Fruit fly (Drosophila melanogaster): ENCODE results near the gene TfIIEbeta.

The TfIIEbeta gene

dm6 chr3L:4262384-4262783, 24.5 kb upstream of the TfIIEbeta start, which contains the start of the genes CG11586 and VhaM9.7-a (continued):
- 0 out of 3 replicates have a peak, but pooled peaks have one; percentile 17 for TF ChIP-seq Opbp (GFP tag; IDR thresholded peaks at IDR 0.05; ENCODE audit: partially characterized antibody)
- peak; percentile 55 for TF ChIP-seq Med (GFP tag)
- peak; percentile 50 for TF ChIP-seq nmo (GFP tag; optimal IDR thresholded peaks at IDR 0.05)
- TF ChIP-seq unc-4 (GFP tag; IDR thresholded peaks at IDR 0.05; ENCODE audit: partially characterized antibody) = peak; percentile 62
- TF ChIP-seq CG2120 (GFP tag; optimal IDR thresholded peaks at IDR 0.05) = peak; percentile 17
- peak; percentile 50 for TF ChIP-seq CG12391 (tag; optimal IDR thresholded peaks at IDR 0.05)
- peak; percentile 18 for TF ChIP-seq Abd-B (GFP tag; optimal IDR thresholded peaks at IDR 0.05)
- TF ChIP-seq sna (GFP tag; IDR thresholded peaks at IDR 0.05; ENCODE audit: partially characterized antibody) = peak; percentile 68
- no peak for TF ChIP-seq fu2 (GFP tag; optimal IDR thresholded peaks at IDR 0.05)
- peak; percentile 41 for TF ChIP-seq CG13624 (GFP tag; optimal IDR thresholded peaks at IDR 0.05)
- TF ChIP-seq dpn (GFP tag; optimal IDR thresholded peaks at IDR 0.05) = peak in 1 of 2 experiments; percentile 14
- peak; percentile 41 for TF ChIP-seq Xbp1 (GFP tag; optimal IDR thresholded peaks at IDR 0.05)
- TF ChIP-seq Six4 (GFP tag; optimal IDR thresholded peaks at IDR 0.05) = no peak
- no peak for TF ChIP-seq disco-r (GFP tag; optimal IDR thresholded peaks at IDR 0.05)
- TF ChIP-seq Vsx1 (GFP tag; optimal IDR thresholded peaks at IDR 0.05) = peak; percentile 21
- peak; percentile 15 for TF ChIP-seq PHDP (tag; optimal IDR thresholded peaks at IDR 0.05)
- peak; percentile 13 for TF ChIP-seq CG31388 (GFP tag; optimal IDR thresholded peaks at IDR 0.05)
- TF ChIP-seq CG14965 (GFP tag; optimal IDR thresholded peaks at IDR 0.05; ENCODE audit: borderline replicate concordance) = no peak
- TF ChIP-seq tna (GFP tag; IDR thresholded peaks at IDR 0.05; ENCODE audit: partially characterized antibody) = peak; percentile 45; the same call in 1 of the 2 replicates
- TF ChIP-seq ac (GFP tag; optimal IDR thresholded peaks at IDR 0.05) = no peak
- no peak for TF ChIP-seq cato (GFP tag; optimal IDR thresholded peaks at IDR 0.05; ENCODE audit: borderline replicate concordance)
- TF ChIP-seq gro (GFP tag; optimal IDR thresholded peaks at IDR 0.05) = no peak
- TF ChIP-seq CG2712 (tag; optimal IDR thresholded peaks at IDR 0.05) = peak; percentile 40
- TF ChIP-seq CG2116 (GFP tag; optimal IDR thresholded peaks at IDR 0.05) = peak; percentile 88
- TF ChIP-seq Fer1 (GFP tag; optimal IDR thresholded peaks at IDR 0.05) = peak; percentile 10
- TF ChIP-seq Blimp-1 (GFP tag; optimal IDR thresholded peaks at IDR 0.05) = peak; percentile 24
- no peak for TF ChIP-seq CG15073 (GFP tag; optimal IDR thresholded peaks at IDR 0.05)
- no peak for TF ChIP-seq HHEX (GFP tag; optimal IDR thresholded peaks at IDR 0.05)
- TF ChIP-seq CG18764 (GFP tag; optimal IDR thresholded peaks at IDR 0.05) = peak; percentile 2
- TF ChIP-seq CG9797 (GFP tag; optimal IDR thresholded peaks at IDR 0.05) = no peak
- TF ChIP-seq Hmr (GFP tag; optimal IDR thresholded peaks at IDR 0.05) = peak; percentile 25
- TF ChIP-seq mirr (GFP tag; optimal IDR thresholded peaks at IDR 0.05) = no peak
- TF ChIP-seq otp (GFP tag; IDR thresholded peaks at IDR 0.05) = no peak
- 0 out of 3 replicates have a peak, but pooled peaks have one; percentile 56 for TF ChIP-seq hb (GFP tag; IDR thresholded peaks at IDR 0.05; ENCODE audit: partially characterized antibody)
- TF ChIP-seq gt (GFP tag; IDR thresholded peaks at IDR 0.05) = no peak
- TF ChIP-seq pita (GFP tag; optimal IDR thresholded peaks at IDR 0.05) = peak; percentile 52
- no peak for TF ChIP-seq CG13296 (GFP tag; optimal IDR thresholded peaks at IDR 0.05)
- TF ChIP-seq CG17361 (GFP tag; IDR thresholded peaks at IDR 0.05) = peak; percentile 47; the same call in 1 of the 3 replicates
- peak; percentile 71 for TF ChIP-seq Scr (GFP tag; IDR thresholded peaks at IDR 0.05; ENCODE audit: partially characterized antibody)
- no peak for TF ChIP-seq Lim3 (GFP tag; IDR thresholded peaks at IDR 0.05)
- peak; percentile 31 for TF ChIP-seq CG10462 (GFP tag; optimal IDR thresholded peaks at IDR 0.05)
- TF ChIP-seq CG34224 (GFP tag; IDR thresholded peaks at IDR 0.05; ENCODE audit: partially characterized antibody) = peak; percentile 71
- peak; percentile 66 for TF ChIP-seq BEAF-32 (GFP tag; optimal IDR thresholded peaks at IDR 0.05)
- TF ChIP-seq abd-A (tag; optimal IDR thresholded peaks at IDR 0.05) = peak; percentile 21
- TF ChIP-seq ewg (GFP tag; optimal IDR thresholded peaks at IDR 0.05) = peak; percentile 8
- TF ChIP-seq CG7357 (GFP tag; IDR thresholded peaks at IDR 0.05) = no peak
- TF ChIP-seq lilli (GFP tag; optimal IDR thresholded peaks at IDR 0.05) = peak; percentile 36
- TF ChIP-seq sug (tag; optimal IDR thresholded peaks at IDR 0.05) = peak; percentile 15
- TF ChIP-seq CoRest (tag; optimal IDR thresholded peaks at IDR 0.05) = peak; percentile 36
